Worm (Caenorhabditis elegans): Measurements from ENCODE around the gene F28H6.7.
A peak's percentile ranks its signal among the peaks of the same experiment; 100 is the strongest.

Gene F28H6.7

DNA sequence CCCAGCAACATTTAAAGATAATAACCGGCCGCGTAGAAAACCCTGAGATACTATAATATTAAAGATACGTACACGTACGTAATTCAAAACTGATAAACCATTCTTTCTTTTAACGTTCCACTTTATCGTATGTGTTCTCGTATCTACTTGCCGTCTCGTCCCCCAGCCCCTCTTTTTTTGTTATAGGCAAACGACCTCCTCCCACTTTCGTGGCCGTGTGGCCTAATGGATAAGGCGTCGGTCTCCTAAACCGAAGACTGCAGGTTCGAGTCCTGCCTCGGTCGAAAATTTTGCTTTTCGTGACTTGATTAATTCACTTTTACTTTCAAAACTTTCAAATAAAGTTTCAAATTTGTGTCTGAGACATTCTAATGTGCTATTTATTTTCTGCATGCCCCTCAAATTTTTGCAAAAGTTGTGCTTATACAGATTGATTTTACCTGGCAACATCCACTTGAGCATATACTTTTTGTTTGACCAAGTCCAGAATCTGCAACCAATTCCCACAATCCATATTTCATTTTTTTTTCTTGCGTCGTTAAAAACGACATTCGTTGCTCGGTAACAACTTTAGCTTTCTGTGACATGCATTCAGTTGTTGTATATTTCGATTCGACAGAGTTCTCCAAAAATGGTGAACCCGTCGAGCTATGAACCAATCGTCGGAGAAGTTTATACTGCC lies at the start of gene F28H6.7 (continued):
- peak; percentile 97 for TF ChIP-seq tbp1 (GFP tag; optimal IDR thresholded peaks at IDR 0.05)
- peak in 1 of 3 experiments; percentile 65 for TF ChIP-seq lin-35 (GFP tag; optimal IDR thresholded peaks at IDR 0.05)
- TF ChIP-seq ztf-3 (GFP tag; optimal IDR thresholded peaks at IDR 0.05), result no peak
- TF ChIP-seq lin-26 (GFP tag; IDR thresholded peaks at IDR 0.05), result peak; percentile 93
- no peak for TF ChIP-seq C06A6.2 (GFP tag; conservative IDR thresholded peaks at IDR 0.05)
- TF ChIP-seq mxl-1 (tag; optimal IDR thresholded peaks at IDR 0.05), result peak; percentile 58
- TF ChIP-seq hlh-12 (tag; optimal IDR thresholded peaks at IDR 0.05), result peak; percentile 49
- TF ChIP-seq bed-1 (GFP tag; IDR thresholded peaks at IDR 0.05), result no peak
- 0 out of 2 replicates have a peak, but pooled peaks have one; percentile 73 for TF ChIP-seq ceh-40 (GFP tag; IDR thresholded peaks at IDR 0.05)
- TF ChIP-seq Y67H2A.10 (GFP tag; conservative IDR thresholded peaks at IDR 0.05), result no peak
- peak; percentile 46; the same call in 1 of the 2 replicates for TF ChIP-seq madf-6 (GFP tag; IDR thresholded peaks at IDR 0.05)
- peak; percentile 50 for TF ChIP-seq repo-1 (tag; optimal IDR thresholded peaks at IDR 0.05)
- TF ChIP-seq ztf-26 (tag; optimal IDR thresholded peaks at IDR 0.05), result peak; percentile 35
- TF ChIP-seq egrh-3 (GFP tag; IDR thresholded peaks at IDR 0.05), result peak; percentile 27; the same call in 1 of the 2 replicates
- TF ChIP-seq aptf-3 (GFP tag; IDR thresholded peaks at IDR 0.05), result peak; percentile 73; the same call in 1 of the 2 replicates
- TF ChIP-seq F23B12.7 (tag; optimal IDR thresholded peaks at IDR 0.05; ENCODE audit: insufficient read depth), result peak; percentile 70
- peak; percentile 8 for TF ChIP-seq atf-7 (tag; optimal IDR thresholded peaks at IDR 0.05)
- TF ChIP-seq Y56A3A.18 (GFP tag; IDR thresholded peaks at IDR 0.05), result peak; percentile 79; the same call in 1 of the 2 replicates
- TF ChIP-seq chd-7 (tag; optimal IDR thresholded peaks at IDR 0.05), result peak; percentile 65
- 0 out of 2 replicates have a peak, but pooled peaks have one; percentile 45 for TF ChIP-seq attf-6 (GFP tag; IDR thresholded peaks at IDR 0.05)
- no peak for TF ChIP-seq zfh-2 (GFP tag; conservative IDR thresholded peaks at IDR 0.05)
- TF ChIP-seq ama-1 (optimal IDR thresholded peaks at IDR 0.05), result no peak
- TF ChIP-seq ama-1 (GFP tag; optimal IDR thresholded peaks at IDR 0.05), result peak in 1 of 2 experiments; percentile 15
- TF ChIP-seq ztf-18 (tag; optimal IDR thresholded peaks at IDR 0.05), result peak; percentile 51
- TF ChIP-seq akir-1 (GFP tag; optimal IDR thresholded peaks at IDR 0.05), result no peak
- TF ChIP-seq ztf-25 (GFP tag; IDR thresholded peaks at IDR 0.05), result 0 out of 2 replicates have a peak, but pooled peaks have one; percentile 65
- no peak for TF ChIP-seq K11D2.4 (GFP tag; IDR thresholded peaks at IDR 0.05)
- peak in 1 of 2 experiments; percentile 45 for TF ChIP-seq let-607 (tag; optimal IDR thresholded peaks at IDR 0.05)
- TF ChIP-seq K12H6.12 (tag; optimal IDR thresholded peaks at IDR 0.05), result peak; percentile 21
- TF ChIP-seq efl-1 (GFP tag; optimal IDR thresholded peaks at IDR 0.05), result no peak
- no peak for TF ChIP-seq xnd-1 (tag; optimal IDR thresholded peaks at IDR 0.05)

DNA sequence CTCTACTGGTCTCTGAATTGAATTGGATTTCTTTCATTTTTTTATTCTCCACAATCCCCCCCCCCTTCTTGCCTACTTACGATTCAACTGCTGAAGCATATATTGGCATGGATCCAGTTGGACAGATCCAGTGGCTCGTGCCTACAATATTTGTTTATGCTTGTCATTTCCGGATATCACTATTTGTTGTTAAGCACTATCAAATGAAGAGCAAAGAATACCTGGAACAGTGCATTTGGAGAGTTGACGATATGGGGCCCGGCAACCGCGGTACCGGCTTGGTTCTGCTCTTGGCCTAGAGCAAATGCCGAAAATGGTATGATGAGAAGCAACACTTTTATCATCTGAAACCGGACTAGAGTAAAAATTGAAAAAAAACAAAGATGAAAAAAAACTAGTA lies 48.3 kb upstream of the F28H6.7 start, which contains the start of gene lgc-21:
Gene lgc-21 (minus strand): TSS at position 344 of the 400 bp plus-strand sequence.
- TF ChIP-seq lin-26 (GFP tag; IDR thresholded peaks at IDR 0.05), result 0 out of 2 replicates have a peak, but pooled peaks have one; percentile 13
- TF ChIP-seq K11D2.4 (GFP tag; IDR thresholded peaks at IDR 0.05), result no peak
- TF ChIP-seq mcd-1 (GFP tag; IDR thresholded peaks at IDR 0.05), result no peak

DNA sequence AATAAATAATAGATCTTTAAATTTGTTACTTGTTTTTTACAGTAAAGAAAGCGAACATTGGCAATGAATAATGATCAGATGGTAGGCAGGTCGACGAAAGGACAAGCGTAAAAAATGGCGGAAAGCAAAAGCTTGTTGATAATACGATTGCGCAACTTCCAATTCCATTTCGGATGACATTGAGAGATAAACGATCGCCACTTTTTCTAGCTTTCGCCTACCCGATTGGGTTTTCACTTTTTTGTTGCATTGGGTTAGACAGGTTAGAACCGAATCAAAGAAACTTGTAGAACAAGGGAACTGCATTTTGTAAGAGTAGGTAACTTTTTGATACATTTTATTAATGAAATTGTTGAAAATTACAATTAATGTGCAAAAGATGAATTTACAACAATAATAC lies 46.4 kb upstream of the F28H6.7 start:
- TF ChIP-seq rcor-1 (GFP tag; IDR thresholded peaks at IDR 0.05), result no peak
- TF ChIP-seq madf-10 (tag; optimal IDR thresholded peaks at IDR 0.05), result no peak
- no peak for TF ChIP-seq madf-8 (GFP tag; conservative IDR thresholded peaks at IDR 0.05)
- no peak for TF ChIP-seq F39B2.1 (GFP tag; IDR thresholded peaks at IDR 0.05)
- TF ChIP-seq lin-26 (GFP tag; IDR thresholded peaks at IDR 0.05), result no peak
- no peak for TF ChIP-seq lsl-1 (GFP tag; optimal IDR thresholded peaks at IDR 0.05)
- TF ChIP-seq zim-3 (tag; optimal IDR thresholded peaks at IDR 0.05), result no peak
- no peak for TF ChIP-seq repo-1 (tag; optimal IDR thresholded peaks at IDR 0.05)
